Fruit fly (Drosophila melanogaster) whole organism, embryonic: ENCODE data around the gene slp1.

Experiments
- Bgb ChIP-seq: fragments of 200-800 bp; sonication (Bioruptor generic); IDR thresholded peaks from 2 replicates; pipeline ENCODE4 v1.3.6; 2022; ENCODE audit warnings: missing biosample characterization, missing genetic modification characterization; ENCODE audit not compliant: partially characterized antibody
- CG11560 ChIP-seq: fragments of 200-800 bp; sonication (Bioruptor generic); IDR thresholded peaks from 3 replicates; pipeline ENCODE4 v1.3.6; 2022; ENCODE audit warnings: missing biosample characterization, missing genetic modification characterization
- CG11723 ChIP-seq: fragments of 200-800 bp; sonication (Bioruptor generic); optimal IDR thresholded peaks from 2 replicates; lab custom pipeline; 2017; ENCODE audit warnings: missing biosample characterization, mild to moderate bottlenecking, missing genetic modification characterization
- CG14860 ChIP-seq: fragments of 200-800 bp; sonication (Bioruptor generic); IDR thresholded peaks from 3 replicates; pipeline ENCODE4 v1.3.6; 2022; ENCODE audit warnings: missing biosample characterization, missing genetic modification characterization; ENCODE audit not compliant: partially characterized antibody
- CG1529 ChIP-seq: fragments of 200-800 bp; sonication (Bioruptor generic); optimal IDR thresholded peaks from 3 replicates; lab custom pipeline; 2018; ENCODE audit warnings: missing biosample characterization, missing genetic modification characterization
- CG1647 ChIP-seq: fragments of 200-800 bp; sonication (Bioruptor generic); optimal IDR thresholded peaks from 3 replicates; lab custom pipeline; 2016; ENCODE audit warnings: missing biosample characterization, missing genetic modification characterization
- CG17186 ChIP-seq: fragments of 200-800 bp; sonication (Bioruptor generic); optimal IDR thresholded peaks from 3 replicates; lab custom pipeline; 2017; ENCODE audit warnings: missing biosample characterization, missing genetic modification reagents, missing genetic modification characterization
- CG17359 ChIP-seq: fragments of 200-800 bp; sonication (Bioruptor generic); optimal IDR thresholded peaks from 3 replicates; lab custom pipeline; 2018; ENCODE audit warnings: missing biosample characterization, mild to moderate bottlenecking, missing genetic modification characterization, moderate library complexity
- CG18599 ChIP-seq: fragments of 200-800 bp; sonication (Bioruptor generic); optimal IDR thresholded peaks from 3 replicates; lab custom pipeline; 2017; ENCODE audit warnings: missing biosample characterization, missing genetic modification characterization, mild to moderate bottlenecking, moderate library complexity, missing genetic modification reagents
- CG2116 ChIP-seq: fragments of 200-800 bp; sonication (Bioruptor generic); optimal IDR thresholded peaks from 3 replicates; lab custom pipeline; 2018; ENCODE audit warnings: missing biosample characterization, mild to moderate bottlenecking, missing genetic modification characterization
- CG2129 ChIP-seq: fragments of 200-800 bp; sonication (Bioruptor generic); IDR thresholded peaks from 2 replicates; pipeline ENCODE4 v1.3.6; 2022; ENCODE audit warnings: missing biosample characterization, missing genetic modification characterization; ENCODE audit not compliant: partially characterized antibody
- CG30020 ChIP-seq: fragments of 200-800 bp; optimal IDR thresholded peaks from 2 replicates; lab custom pipeline; 2019; ENCODE audit warnings: missing biosample characterization, mild to moderate bottlenecking, missing genetic modification characterization, moderate library complexity
- CG34376 ChIP-seq: fragments of 200-800 bp; sonication (Bioruptor generic); optimal IDR thresholded peaks from 2 replicates; lab custom pipeline; 2018; ENCODE audit warnings: missing biosample characterization, mild to moderate bottlenecking, missing genetic modification characterization
- CG4282 ChIP-seq: fragments of 200-800 bp; sonication (Bioruptor generic); optimal IDR thresholded peaks from 2 replicates; lab custom pipeline; 2016; ENCODE audit warnings: missing biosample characterization, missing genetic modification characterization
- CG7928 ChIP-seq: fragments of 200-800 bp; sonication (Bioruptor generic); optimal IDR thresholded peaks from 2 replicates; lab custom pipeline; 2017; ENCODE audit warnings: missing biosample characterization, mild to moderate bottlenecking, missing genetic modification characterization
- CG7963 ChIP-seq: fragments of 200-800 bp; sonication (Bioruptor generic); IDR thresholded peaks from 3 replicates; pipeline ENCODE4 v1.3.6; 2022; ENCODE audit warnings: missing biosample characterization, missing genetic modification characterization; ENCODE audit not compliant: partially characterized antibody
- CG9727 ChIP-seq: fragments of 200-800 bp; sonication (Bioruptor generic); optimal IDR thresholded peaks from 3 replicates; lab custom pipeline; 2017; ENCODE audit warnings: missing biosample characterization, mild to moderate bottlenecking, missing genetic modification characterization
- CoRest ChIP-seq: fragments of 200-800 bp; sonication (Bioruptor generic); optimal IDR thresholded peaks from 3 replicates; lab custom pipeline; 2018; ENCODE audit warnings: missing biosample characterization, mild to moderate bottlenecking, missing genetic modification characterization, moderate library complexity
- Dll ChIP-seq: fragments of 200-800 bp; sonication (Bioruptor generic); IDR thresholded peaks from 4 replicates; pipeline ENCODE4 v1.3.6; 2022; ENCODE audit warnings: missing biosample characterization, missing genetic modification characterization; ENCODE audit not compliant: partially characterized antibody
- Doc3 ChIP-seq: fragments of 200-800 bp; sonication (Bioruptor generic); IDR thresholded peaks from 3 replicates; pipeline ENCODE4 v1.3.6; 2022; ENCODE audit warnings: missing biosample characterization, missing genetic modification characterization; ENCODE audit not compliant: partially characterized antibody
- Dref ChIP-seq: fragments of 200-800 bp; sonication (Bioruptor generic); IDR thresholded peaks from 2 replicates; pipeline ENCODE4 v1.3.6; 2022; ENCODE audit warnings: missing biosample characterization, missing genetic modification characterization
- Fer1 ChIP-seq: fragments of 200-800 bp; sonication (Bioruptor generic); optimal IDR thresholded peaks from 2 replicates; lab custom pipeline; 2017; ENCODE audit warnings: missing biosample characterization, mild to moderate bottlenecking, missing genetic modification characterization
- HLH4C ChIP-seq: fragments of 200-800 bp; sonication (Bioruptor generic); IDR thresholded peaks from 3 replicates; pipeline ENCODE4 v1.3.6; 2022; ENCODE audit warnings: missing biosample characterization, missing genetic modification characterization; ENCODE audit not compliant: partially characterized antibody
- Lhr ChIP-seq: fragments of 200-800 bp; sonication (Bioruptor generic); optimal IDR thresholded peaks from 3 replicates; lab custom pipeline; 2017; ENCODE audit warnings: mild to moderate bottlenecking, missing biosample characterization, missing genetic modification reagents, missing genetic modification characterization
- MESR4 ChIP-seq: fragments of 200-800 bp; sonication (Bioruptor generic); optimal IDR thresholded peaks from 2 replicates; lab custom pipeline; 2018; ENCODE audit warnings: missing biosample characterization, mild to moderate bottlenecking, missing genetic modification characterization, moderate library complexity
- Oli ChIP-seq: fragments of 200-800 bp; sonication (Bioruptor generic); optimal IDR thresholded peaks from 2 replicates; lab custom pipeline; 2018; ENCODE audit warnings: missing biosample characterization, mild to moderate bottlenecking, missing genetic modification characterization, moderate library complexity
- Scr ChIP-seq: fragments of 200-800 bp; sonication (Bioruptor generic); IDR thresholded peaks from 2 replicates; pipeline ENCODE4 v1.3.6; 2022; ENCODE audit warnings: missing biosample characterization, missing genetic modification characterization; ENCODE audit not compliant: partially characterized antibody
- Sry-δ ChIP-seq: fragments of 200-800 bp; sonication (Bioruptor generic); optimal IDR thresholded peaks from 2 replicates; lab custom pipeline; 2016; ENCODE audit warnings: missing biosample characterization, missing genetic modification characterization
- Vsx1 ChIP-seq: fragments of 200-800 bp; sonication (Bioruptor generic); optimal IDR thresholded peaks from 2 replicates; lab custom pipeline; 2017; ENCODE audit warnings: missing biosample characterization, mild to moderate bottlenecking, missing genetic modification characterization, missing genetic modification reagents
- ato ChIP-seq: fragments of 200-800 bp; sonication (Bioruptor generic); IDR thresholded peaks from 2 replicates; pipeline ENCODE4 v1.3.6; 2022; ENCODE audit warnings: missing biosample characterization, missing genetic modification characterization; ENCODE audit not compliant: partially characterized antibody
- bbx ChIP-seq: fragments of 200-800 bp; sonication (Bioruptor generic); IDR thresholded peaks from 2 replicates; pipeline ENCODE4 v1.3.6; 2022; ENCODE audit warnings: missing biosample characterization, missing genetic modification characterization; ENCODE audit not compliant: partially characterized antibody
- caup ChIP-seq: fragments of 200-800 bp; sonication (Bioruptor generic); optimal IDR thresholded peaks from 3 replicates; lab custom pipeline; 2017; ENCODE audit warnings: missing biosample characterization, mild to moderate bottlenecking, missing genetic modification characterization, moderate library complexity; ENCODE audit not compliant: severe bottlenecking
- chinmo ChIP-seq: fragments of 200-800 bp; sonication (Bioruptor generic); IDR thresholded peaks from 4 replicates; pipeline ENCODE4 v1.3.6; 2022; ENCODE audit warnings: missing biosample characterization, missing genetic modification characterization; ENCODE audit not compliant: partially characterized antibody
- gsb-n ChIP-seq: fragments of 200-800 bp; sonication (Bioruptor generic); optimal IDR thresholded peaks from 3 replicates; lab custom pipeline; 2018; ENCODE audit warnings: missing biosample characterization, mild to moderate bottlenecking, missing genetic modification characterization
- ham ChIP-seq: fragments of 200-800 bp; sonication (Bioruptor generic); IDR thresholded peaks from 2 replicates; pipeline ENCODE4 v1.3.6; 2022; ENCODE audit warnings: missing biosample characterization, missing genetic modification characterization
- hbn ChIP-seq: fragments of 200-800 bp; sonication (Bioruptor generic); IDR thresholded peaks from 2 replicates; pipeline ENCODE4 v1.3.6; 2022; ENCODE audit warnings: missing biosample characterization, missing genetic modification characterization; ENCODE audit not compliant: partially characterized antibody
- her ChIP-seq: fragments of 200-800 bp; sonication (Bioruptor generic); optimal IDR thresholded peaks from 2 replicates; lab custom pipeline; 2016; ENCODE audit warnings: missing biosample characterization, missing genetic modification characterization
- inv ChIP-seq: fragments of 200-800 bp; sonication (Bioruptor generic); IDR thresholded peaks from 2 replicates; pipeline ENCODE4 v1.3.6; 2022; ENCODE audit warnings: missing biosample characterization, missing genetic modification characterization; ENCODE audit not compliant: partially characterized antibody
- jing ChIP-seq: fragments of 200-800 bp; sonication (Bioruptor generic); optimal IDR thresholded peaks from 2 replicates; lab custom pipeline; 2018; ENCODE audit warnings: missing biosample characterization, mild to moderate bottlenecking, missing genetic modification characterization
- mld ChIP-seq: fragments of 200-800 bp; sonication (Bioruptor generic); IDR thresholded peaks from 3 replicates; pipeline ENCODE4 v1.3.6; 2022; ENCODE audit warnings: missing biosample characterization, missing genetic modification characterization; ENCODE audit not compliant: partially characterized antibody
- slou ChIP-seq: fragments of 200-800 bp; sonication (Bioruptor generic); optimal IDR thresholded peaks from 3 replicates; lab custom pipeline; 2016; ENCODE audit warnings: missing biosample characterization, missing genetic modification characterization
- sug ChIP-seq: fragments of 200-800 bp; optimal IDR thresholded peaks from 2 replicates; lab custom pipeline; 2019; ENCODE audit warnings: missing biosample characterization, mild to moderate bottlenecking, missing genetic modification characterization, moderate library complexity
- tna ChIP-seq: fragments of 200-800 bp; sonication (Bioruptor generic); IDR thresholded peaks from 2 replicates; pipeline ENCODE4 v1.3.6; 2022; ENCODE audit warnings: missing biosample characterization, missing genetic modification characterization; ENCODE audit not compliant: partially characterized antibody
- yki ChIP-seq: fragments of >200 bp; optimal IDR thresholded peaks from 3 replicates; lab custom pipeline; 2018

The slp1 gene

dm6 chr2L:3862437-3863041 is 37.1 kb downstream of the slp1 start, which contains the start of gene TTLL4B (continued):
- TF ChIP-seq CG14860 (GFP tag; lab: Robert Waterston, UW) (peak; percentile 79), HLH4C (GFP tag; lab: Robert Waterston, UW) (peak; percentile 92), CG11723 (GFP tag; lab: Kevin White, UChicago) (no peak), Vsx1 (GFP tag; lab: Kevin White, UChicago) (no peak)

- TF ChIP-seq Oli (tag; lab: Kevin White, UChicago) = no peak
- TF ChIP-seq CG17359 = no peak
- no peak for TF ChIP-seq CG30020 (tag; lab: Kevin White, UChicago)
- TF ChIP-seq tna = peak; percentile 97
- TF ChIP-seq CG2116 = peak; percentile 95
- TF ChIP-seq CG7963 (GFP tag; lab: Robert Waterston, UW) = peak; percentile 96
- no peak for TF ChIP-seq jing
- TF ChIP-seq CG9727 = no peak
- TF ChIP-seq Doc3 (GFP tag; lab: Robert Waterston, UW) = peak; percentile 63
- TF ChIP-seq inv = peak; percentile 65
- peak; percentile 99 for TF ChIP-seq her (GFP tag; lab: Kevin White, UChicago)
- TF ChIP-seq CoRest = peak; percentile 37
- peak; percentile 83 for TF ChIP-seq Dll (GFP tag; lab: Robert Waterston, UW)
- no peak for TF ChIP-seq gsb-n
- TF ChIP-seq CG34376 = no peak
- no peak for TF ChIP-seq CG18599
- peak; percentile 92 for TF ChIP-seq Bgb (GFP tag; lab: Robert Waterston, UW)
- no peak for TF ChIP-seq CG7928 (GFP tag; lab: Kevin White, UChicago)
- TF ChIP-seq CG14860 (GFP tag; lab: Robert Waterston, UW) = peak; percentile 89
- TF ChIP-seq caup = no peak
- TF ChIP-seq Lhr (GFP tag; lab: Kevin White, UChicago) = no peak
- TF ChIP-seq CG17186 (GFP tag; lab: Kevin White, UChicago) = peak; percentile 32
- peak; percentile 67 for TF ChIP-seq Sry-δ (GFP tag; lab: Kevin White, UChicago)
- no peak for TF ChIP-seq sug (tag; lab: Kevin White, UChicago)
- TF ChIP-seq MESR4 (GFP tag; lab: Kevin White, UChicago) = peak; percentile 19
- TF ChIP-seq hbn (GFP tag; lab: Robert Waterston, UW) = peak; percentile 82
- TF ChIP-seq CG11560 (tag; lab: Robert Waterston, UW) = no peak
- peak; percentile 98 for TF ChIP-seq HLH4C (GFP tag; lab: Robert Waterston, UW)
- peak; percentile 97 for TF ChIP-seq ato (GFP tag; lab: Robert Waterston, UW)
- peak; percentile 81 for TF ChIP-seq Scr (GFP tag; lab: Robert Waterston, UW)
- TF ChIP-seq bbx (GFP tag; lab: Robert Waterston, UW) = peak; percentile 96
- no peak for TF ChIP-seq CG1647
- TF ChIP-seq Dref = peak; percentile 99
- TF ChIP-seq CG4282 (GFP tag; lab: Kevin White, UChicago) = no peak
- TF ChIP-seq CG1529 (GFP tag; lab: Kevin White, UChicago) = no peak
- no peak for TF ChIP-seq ham (GFP tag; lab: Robert Waterston, UW)
- no peak for TF ChIP-seq slou (GFP tag; lab: Kevin White, UChicago)
- TF ChIP-seq mld (GFP tag; lab: Robert Waterston, UW) = peak; percentile 94
- TF ChIP-seq chinmo (GFP tag; lab: Robert Waterston, UW) = peak; percentile 93; the same call in 3 of the 4 replicates
- TF ChIP-seq Fer1 = no peak
- no peak for TF ChIP-seq yki (lab: Kevin White, UChicago)
- TF ChIP-seq CG2129 = peak; percentile 48; the same call in 1 of the 2 replicates
Observed at dm6 chr2L:3867474-3868082, 42.1 kb downstream of the slp1 start, which contains the start of gene Cep97. Gene Cep97, plus strand, starts transcription at chr2L:3867697.
